Worm (Caenorhabditis elegans) whole organism, midembryonic: Measurements from ENCODE around the gene ZK896.1.

Source experiments
- cog-1 ChIP-seq: sonication (generic microtip); optimal IDR thresholded peaks from 2 replicates; lab custom pipeline; 2016; ENCODE audit warnings: missing genetic modification characterization, missing compliant biosample characterization
- flt-1 ChIP-seq: fragments of 200-800 bp; sonication (Bioruptor generic); IDR thresholded peaks from 2 replicates; pipeline ENCODE4 v1.3.6; 2022; ENCODE audit warnings: missing genetic modification characterization, missing compliant biosample characterization
- med-1 ChIP-seq: sonication (generic microtip); optimal IDR thresholded peaks from 2 replicates; lab custom pipeline; 2017; ENCODE audit warnings: missing genetic modification characterization, mild to moderate bottlenecking, missing compliant biosample characterization, antibody characterized with exemption, missing genetic modification reagents; ENCODE audit not compliant: insufficient read depth
- ztf-29 ChIP-seq: fragments of 200-800 bp; sonication (Bioruptor generic); IDR thresholded peaks from 2 replicates; pipeline ENCODE4 v1.3.6; 2022; ENCODE audit warnings: missing genetic modification reagents, missing genetic modification characterization, missing compliant biosample characterization

DNA sequence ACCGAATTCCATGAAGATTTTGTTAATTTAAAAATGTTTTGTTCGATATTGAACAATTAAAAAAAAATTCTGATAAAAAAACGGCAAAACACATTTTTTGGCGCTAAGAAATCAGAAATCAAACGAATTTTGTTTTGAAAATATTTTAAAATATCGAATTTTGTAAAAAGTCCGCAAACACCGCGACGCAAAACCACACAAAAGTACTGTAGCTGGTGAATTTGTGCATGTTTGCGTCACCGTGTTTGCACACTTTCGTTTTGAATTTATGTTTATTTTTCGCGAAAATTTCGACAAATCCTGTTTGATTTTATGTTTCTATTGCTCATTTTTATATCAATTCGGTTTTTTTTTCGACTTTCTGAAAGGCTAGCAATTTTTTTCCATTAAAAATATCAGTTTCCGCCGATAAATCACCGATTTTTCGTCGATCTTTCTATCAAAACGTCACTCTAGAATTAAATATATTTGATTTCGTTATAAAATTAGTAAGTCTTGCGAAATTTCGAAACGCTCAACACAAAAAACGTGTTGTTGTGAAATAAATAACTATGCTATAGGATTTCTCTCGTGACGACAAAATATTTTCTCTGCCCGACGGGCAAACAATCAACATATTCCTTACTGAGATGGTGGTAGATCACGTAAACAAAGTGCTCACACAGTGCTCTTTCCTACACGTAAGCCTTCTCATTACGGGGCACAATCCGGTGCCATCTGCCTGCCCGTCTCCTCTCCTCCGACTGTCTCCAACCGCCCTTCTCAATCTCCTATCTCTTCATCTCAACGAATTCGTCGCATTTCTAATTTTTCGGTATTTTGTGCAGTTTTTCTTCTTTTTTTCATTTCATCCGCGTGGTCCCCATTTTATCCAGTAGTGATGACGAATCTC is 43.3 kb downstream of the ZK896.1 start:
- no peak for TF ChIP-seq med-1 (GFP tag; lab: Kevin White, UChicago)
- TF ChIP-seq cog-1 (tag; lab: Kevin White, UChicago), result no peak
- TF ChIP-seq ztf-29 (GFP tag; lab: Robert Waterston, UW), result no peak
- TF ChIP-seq flt-1 (GFP tag; lab: Robert Waterston, UW), result no peak
